Worm (Caenorhabditis elegans): Measurements from ENCODE around the gene dsh-1.

The dsh-1 gene

ce11 chrII:5181497-5181896, 43.7 kb downstream of the dsh-1 start (continued):
- no peak for TF ChIP-seq ceh-62 (tag; optimal IDR thresholded peaks at IDR 0.05)
- TF ChIP-seq F26F4.8 (GFP tag; conservative IDR thresholded peaks at IDR 0.05): no peak
- TF ChIP-seq T26A8.4 (GFP tag; IDR thresholded peaks at IDR 0.05): 0 out of 2 replicates have a peak, but pooled peaks have one; percentile 27

- TF ChIP-seq rbr-2 (tag; optimal IDR thresholded peaks at IDR 0.05) (no peak), egl-27 (tag; optimal IDR thresholded peaks at IDR 0.05) (no peak), aha-1 (tag) (peak; percentile 86)
Measured at ce11 chrII:5180272-5180671, 44.9 kb downstream of the dsh-1 start.

- TF ChIP-seq spr-3 (GFP tag; optimal IDR thresholded peaks at IDR 0.05): no peak
- TF ChIP-seq nhr-41 (GFP tag; IDR thresholded peaks at IDR 0.05): no peak
- TF ChIP-seq F37D6.2 (tag; optimal IDR thresholded peaks at IDR 0.05): no peak
- TF ChIP-seq T26A8.4 (GFP tag; IDR thresholded peaks at IDR 0.05): peak; percentile 56
- TF ChIP-seq Y75B8A.6 (GFP tag; IDR thresholded peaks at IDR 0.05): 0 out of 2 replicates have a peak, but pooled peaks have one; percentile 12
- no peak for TF ChIP-seq zip-2 (tag; optimal IDR thresholded peaks at IDR 0.05)
- TF ChIP-seq ZK337.2 (GFP tag; IDR thresholded peaks at IDR 0.05): no peak
- TF ChIP-seq nhr-102 (tag; optimal IDR thresholded peaks at IDR 0.05): no peak
- 0 out of 2 replicates have a peak, but pooled peaks have one; percentile 21 for TF ChIP-seq saeg-2 (GFP tag; IDR thresholded peaks at IDR 0.05)
- no peak for TF ChIP-seq ztf-11 (tag; optimal IDR thresholded peaks at IDR 0.05)
- no peak for TF ChIP-seq madf-5 (GFP tag; IDR thresholded peaks at IDR 0.05)
- no peak for TF ChIP-seq attf-4 (tag; optimal IDR thresholded peaks at IDR 0.05)
- TF ChIP-seq zfp-2 (tag; optimal IDR thresholded peaks at IDR 0.05): no peak
- peak in 1 of 2 experiments; percentile 11 for TF ChIP-seq lsy-2 (tag; optimal IDR thresholded peaks at IDR 0.05)
- no peak for TF ChIP-seq unc-39 (tag; optimal IDR thresholded peaks at IDR 0.05)
- peak; percentile 40 for TF ChIP-seq sdz-12 (GFP tag; optimal IDR thresholded peaks at IDR 0.05)
- no peak for TF ChIP-seq lim-7 (GFP tag; IDR thresholded peaks at IDR 0.05)
- TF ChIP-seq zfp-3 (GFP tag; conservative IDR thresholded peaks at IDR 0.05): no peak
Measured at ce11 chrII:5178609-5179008, 46.6 kb downstream of the dsh-1 start.

- TF ChIP-seq unc-62 (GFP tag; optimal IDR thresholded peaks at IDR 0.05 in 1 of 2) (peak in 1 of 2 experiments; percentile 44), unc-62 (tag; optimal IDR thresholded peaks at IDR 0.05) (no peak), aha-1 (tag) (peak; percentile 17), set-16 (GFP tag; IDR thresholded peaks at IDR 0.05) (no peak)
Measured at ce11 chrII:5177902-5178301, 47.3 kb downstream of the dsh-1 start, which contains the start of gene C27D6.12. Gene C27D6.12 (minus strand): TSS chrII:5178002.

- no peak for TF ChIP-seq D1046.2 (GFP tag; IDR thresholded peaks at IDR 0.05)
- TF ChIP-seq F49E8.2 (tag; optimal IDR thresholded peaks at IDR 0.05; ENCODE audit: borderline replicate concordance): no peak
- TF ChIP-seq nhr-11 (tag; optimal IDR thresholded peaks at IDR 0.05): no peak
- no peak for TF ChIP-seq madf-9 (GFP tag; conservative IDR thresholded peaks at IDR 0.05)
- TF ChIP-seq lin-38 (GFP tag; IDR thresholded peaks at IDR 0.05): no peak
- peak in 1 of 2 experiments; percentile 37 for TF ChIP-seq unc-62 (GFP tag; optimal IDR thresholded peaks at IDR 0.05 in 1 of 2)
- TF ChIP-seq unc-62 (tag; optimal IDR thresholded peaks at IDR 0.05): no peak
- TF ChIP-seq aha-1 (tag): peak; percentile 93
- no peak for TF ChIP-seq lim-7 (GFP tag; IDR thresholded peaks at IDR 0.05)
- TF ChIP-seq ztf-11 (tag; optimal IDR thresholded peaks at IDR 0.05): no peak
Measured at ce11 chrII:5176934-5177333, 48.2 kb downstream of the dsh-1 start.

- TF ChIP-seq unc-130 (GFP tag; optimal IDR thresholded peaks at IDR 0.05) (no peak), pqm-1 (tag; optimal IDR thresholded peaks at IDR 0.05) (no peak), mxl-2 (GFP tag; conservative IDR thresholded peaks at IDR 0.05) (no peak), daf-19 (GFP tag; conservative IDR thresholded peaks at IDR 0.05) (no peak), F26F4.8 (GFP tag; conservative IDR thresholded peaks at IDR 0.05) (no peak), nhr-10 (tag; optimal IDR thresholded peaks at IDR 0.05) (no peak), ztf-7 (tag; optimal IDR thresholded peaks at IDR 0.05) (no peak), ZK337.2 (GFP tag; IDR thresholded peaks at IDR 0.05) (no peak), R02D3.7 (tag; optimal IDR thresholded peaks at IDR 0.05) (no peak), lin-29 (GFP tag; IDR thresholded peaks at IDR 0.05) (no peak), nhr-28 (tag; optimal IDR thresholded peaks at IDR 0.05) (no peak), F49E8.2 (tag; optimal IDR thresholded peaks at IDR 0.05; ENCODE audit: borderline replicate concordance) (no peak), zfp-2 (tag; optimal IDR thresholded peaks at IDR 0.05) (no peak), lsy-2 (tag; optimal IDR thresholded peaks at IDR 0.05) (no peak), lin-15B (tag; optimal IDR thresholded peaks at IDR 0.05) (no peak), lin-39 (tag; optimal IDR thresholded peaks at IDR 0.05) (no peak), ceh-28 (tag; optimal IDR thresholded peaks at IDR 0.05) (no peak), duxl-1 (tag; optimal IDR thresholded peaks at IDR 0.05; ENCODE audit: poor library complexity) (no peak)
Measured at ce11 chrII:5174370-5174769, 50.8 kb downstream of the dsh-1 start, which contains the start of gene C27D6.3. Gene C27D6.3 (minus strand): TSS chrII:5174470.

All from whole organism, L4 larva.